Fruit fly (Drosophila melanogaster) whole organism, pupa: ENCODE data around the gene CG9784.

ENCODE experiments used
- CG10348 ChIP-seq: fragments of 200-800 bp; sonication (Bioruptor generic); IDR thresholded peaks from 2 replicates; pipeline ENCODE4 v1.3.6; 2022; ENCODE audit warnings: missing biosample characterization, missing genetic modification characterization
- CG12605 ChIP-seq: fragments of 200-800 bp; sonication (Bioruptor generic); IDR thresholded peaks from 2 replicates; pipeline ENCODE4 v1.3.6; 2022; ENCODE audit warnings: missing biosample characterization, missing genetic modification characterization
- CG13204 ChIP-seq: fragments of 200-800 bp; sonication (Bioruptor generic); optimal IDR thresholded peaks from 2 replicates; lab custom pipeline; 2018; ENCODE audit warnings: missing biosample characterization, mild to moderate bottlenecking, missing genetic modification characterization, moderate library complexity
- CG14655 ChIP-seq: fragments of 200-800 bp; sonication (Bioruptor generic); optimal IDR thresholded peaks from 3 replicates; lab custom pipeline; 2017; ENCODE audit warnings: mild to moderate bottlenecking, missing biosample characterization, missing genetic modification reagents, missing genetic modification characterization
- CG15710 ChIP-seq: fragments of 200-800 bp; sonication (Bioruptor generic); optimal IDR thresholded peaks from 2 replicates; lab custom pipeline; 2018; ENCODE audit warnings: missing biosample characterization, mild to moderate bottlenecking, missing genetic modification characterization, moderate library complexity
- CG17806 ChIP-seq: fragments of 200-800 bp; sonication (Bioruptor generic); optimal IDR thresholded peaks from 2 replicates; lab custom pipeline; 2018; ENCODE audit warnings: missing biosample characterization, mild to moderate bottlenecking, missing genetic modification characterization, moderate library complexity
- CG32121 ChIP-seq: fragments of 200-800 bp; sonication (Bioruptor generic); IDR thresholded peaks from 2 replicates; pipeline ENCODE4 v1.3.6; 2022; ENCODE audit warnings: missing biosample characterization, missing genetic modification characterization
- CG34367 ChIP-seq: fragments of 200-800 bp; sonication (Bioruptor generic); optimal IDR thresholded peaks from 2 replicates; lab custom pipeline; 2018; ENCODE audit warnings: missing biosample characterization, mild to moderate bottlenecking, missing genetic modification characterization
- CG4496 ChIP-seq: fragments of 200-800 bp; sonication (Bioruptor generic); IDR thresholded peaks from 3 replicates; pipeline ENCODE4 v1.3.6; 2022; ENCODE audit warnings: missing biosample characterization, missing genetic modification characterization
- CG8159 ChIP-seq: fragments of 200-800 bp; sonication (Bioruptor generic); optimal IDR thresholded peaks from 3 replicates; lab custom pipeline; 2018; ENCODE audit warnings: missing biosample characterization, mild to moderate bottlenecking, missing genetic modification characterization, moderate library complexity
- CG8301 ChIP-seq: fragments of 200-800 bp; sonication (Bioruptor generic); optimal IDR thresholded peaks from 2 replicates; lab custom pipeline; 2018; ENCODE audit warnings: missing biosample characterization, mild to moderate bottlenecking, missing genetic modification characterization
- CG9948 ChIP-seq: fragments of 200-800 bp; sonication (Bioruptor generic); optimal IDR thresholded peaks from 2 replicates; lab custom pipeline; 2018; ENCODE audit warnings: missing biosample characterization, mild to moderate bottlenecking, missing genetic modification characterization, moderate library complexity
- D1 ChIP-seq: fragments of 200-800 bp; sonication (Bioruptor generic); optimal IDR thresholded peaks from 2 replicates; lab custom pipeline; 2018; ENCODE audit warnings: missing biosample characterization, mild to moderate bottlenecking, missing genetic modification characterization, moderate library complexity
- EcR ChIP-seq: fragments of 200-800 bp; sonication (Bioruptor generic); optimal IDR thresholded peaks from 3 replicates; lab custom pipeline; 2019; ENCODE audit warnings: missing biosample characterization, missing genetic modification characterization, mild to moderate bottlenecking, moderate library complexity, missing genetic modification reagents
- Ets98B ChIP-seq: fragments of 200-800 bp; sonication (Bioruptor generic); IDR thresholded peaks from 2 replicates; pipeline ENCODE4 v1.3.6; 2022; ENCODE audit warnings: missing biosample characterization, missing genetic modification characterization
- Pif1A ChIP-seq: fragments of 200-800 bp; sonication (Bioruptor generic); optimal IDR thresholded peaks from 3 replicates; lab custom pipeline; 2016; ENCODE audit warnings: missing biosample characterization, missing genetic modification characterization
- Pif1B ChIP-seq: fragments of 200-800 bp; sonication (Bioruptor generic); optimal IDR thresholded peaks from 3 replicates; lab custom pipeline; 2016; ENCODE audit warnings: missing biosample characterization, missing genetic modification characterization
- Snoo ChIP-seq: fragments of 200-800 bp; sonication (Bioruptor generic); optimal IDR thresholded peaks from 3 replicates; lab custom pipeline; 2017; ENCODE audit warnings: missing biosample characterization, mild to moderate bottlenecking, missing genetic modification characterization, inconsistent platforms
- fd96Ca ChIP-seq: fragments of 200-800 bp; sonication (Bioruptor generic); IDR thresholded peaks from 3 replicates; pipeline ENCODE4 v1.3.6; 2022; ENCODE audit warnings: missing biosample characterization, missing genetic modification characterization
- gl ChIP-seq: fragments of 200-800 bp; sonication (Bioruptor generic); optimal IDR thresholded peaks from 2 replicates; lab custom pipeline; 2018; ENCODE audit warnings: missing biosample characterization, mild to moderate bottlenecking, missing genetic modification characterization
- rn ChIP-seq: fragments of 200-800 bp; sonication (Bioruptor generic); IDR thresholded peaks from 2 replicates; pipeline ENCODE4 v1.3.6; 2022; ENCODE audit warnings: missing biosample characterization, missing genetic modification characterization

The CG9784 gene

DNA sequence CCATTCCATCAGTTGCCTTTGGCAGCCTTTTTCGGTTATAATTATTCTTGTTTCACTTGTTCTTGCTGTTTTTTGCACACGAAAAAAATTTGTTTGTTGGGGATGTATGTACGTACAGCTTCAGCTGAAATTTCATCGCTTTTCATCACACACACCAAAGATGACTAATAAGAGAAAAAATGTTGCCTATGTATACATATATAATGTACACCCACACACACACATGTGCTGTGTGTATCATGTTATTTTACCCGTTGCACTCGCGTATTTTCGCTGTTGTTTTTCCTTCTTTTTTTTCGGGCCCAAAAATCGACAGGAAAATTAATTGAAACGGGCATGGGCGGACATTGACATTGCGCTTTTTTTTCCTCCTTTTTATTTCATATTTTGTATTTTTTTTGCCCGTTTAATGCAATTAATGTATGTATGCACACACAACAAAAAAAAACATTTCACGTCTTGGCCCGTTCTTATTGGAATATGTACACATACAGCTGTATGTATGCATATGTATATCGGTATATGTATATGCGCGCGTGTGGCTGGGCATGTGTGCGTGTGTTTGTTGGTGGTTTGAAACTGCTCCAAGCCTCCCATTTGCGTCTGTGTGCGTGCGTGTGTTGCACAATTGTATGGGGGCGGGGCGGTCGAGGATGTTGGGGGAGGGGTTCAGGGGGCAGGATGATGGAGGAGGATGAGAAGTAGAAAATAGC lies 12.7 kb downstream of the CG9784 start:
- peak; percentile 13 for TF ChIP-seq CG8159 (tag; lab: Kevin White, UChicago)
- TF ChIP-seq CG9948, result no peak
- TF ChIP-seq CG10348 (GFP tag; lab: Robert Waterston, UW), result no peak
- TF ChIP-seq EcR (GFP tag; lab: Kevin White, UChicago), result peak; percentile 50
- TF ChIP-seq CG15710 (tag; lab: Kevin White, UChicago), result peak; percentile 10
- TF ChIP-seq CG17806 (tag; lab: Kevin White, UChicago), result no peak
- TF ChIP-seq CG12605 (GFP tag; lab: Robert Waterston, UW), result peak; percentile 10; the same call in 1 of the 2 replicates
- peak; percentile 11 for TF ChIP-seq Pif1A
- no peak for TF ChIP-seq CG13204 (GFP tag; lab: Kevin White, UChicago)
- peak; percentile 47 for TF ChIP-seq Pif1B (GFP tag; lab: Kevin White, UChicago)
- TF ChIP-seq CG34367, result peak; percentile 4
- peak; percentile 17 for TF ChIP-seq gl (tag; lab: Kevin White, UChicago)
- TF ChIP-seq, all 21 proteins: peak for 8

DNA sequence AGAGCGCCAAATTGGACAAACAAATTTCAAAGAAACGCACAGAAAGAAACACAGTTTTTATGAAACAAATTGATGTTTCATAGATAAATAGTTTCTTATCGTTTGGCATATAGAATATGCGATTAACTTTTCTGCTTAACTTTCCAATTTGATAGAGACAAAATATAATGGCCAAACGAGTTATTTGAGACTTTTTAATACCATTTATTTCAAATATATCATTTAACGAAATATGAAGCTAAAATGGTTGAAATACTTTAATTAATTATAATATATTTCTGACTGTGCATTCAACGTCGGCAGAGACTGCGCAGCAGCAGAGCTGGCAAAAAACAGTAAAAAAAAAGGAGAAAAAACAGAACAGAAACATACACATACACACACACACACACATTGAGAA lies 13.4 kb downstream of the CG9784 start:
- no peak for TF ChIP-seq D1
- no peak for TF ChIP-seq Pif1A
- TF ChIP-seq CG17806 (tag; lab: Kevin White, UChicago), result peak; percentile 15
- TF ChIP-seq fd96Ca, result no peak
- 0 out of 3 replicates have a peak, but pooled peaks have one; percentile 37 for TF ChIP-seq CG4496 (GFP tag; lab: Robert Waterston, UW)
- peak; percentile 40 for TF ChIP-seq CG8159 (tag; lab: Kevin White, UChicago)
- TF ChIP-seq CG9948, result peak; percentile 24
- TF ChIP-seq CG8301 (tag; lab: Kevin White, UChicago), result peak; percentile 35
- peak; percentile 43 for TF ChIP-seq CG14655 (GFP tag; lab: Kevin White, UChicago)
- TF ChIP-seq Pif1B (GFP tag; lab: Kevin White, UChicago), result peak; percentile 18
- no peak for TF ChIP-seq CG12605 (GFP tag; lab: Robert Waterston, UW)
- TF ChIP-seq Snoo (tag; lab: Kevin White, UChicago), result no peak
- peak; percentile 67 for TF ChIP-seq CG32121 (GFP tag; lab: Robert Waterston, UW)
- peak; percentile 9 for TF ChIP-seq CG15710 (tag; lab: Kevin White, UChicago)

DNA sequence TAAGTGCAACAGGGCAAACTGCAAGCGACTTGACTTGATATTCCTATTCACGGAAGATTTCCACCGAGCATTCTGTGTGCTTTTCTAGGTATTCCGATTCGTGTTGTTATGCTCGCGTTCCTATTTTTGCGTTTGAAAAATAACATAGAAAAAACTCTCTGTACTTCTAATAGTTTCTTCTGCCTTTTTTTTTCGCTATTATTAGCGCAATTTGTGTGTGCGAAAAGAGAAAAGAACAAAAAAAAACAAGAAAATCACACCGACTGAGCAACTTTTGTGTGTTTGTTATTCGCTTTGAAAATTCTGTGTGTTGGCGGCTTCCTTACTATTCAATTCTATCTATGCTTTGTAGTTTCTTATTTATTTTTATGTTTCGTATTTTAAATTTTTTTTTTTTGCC lies 15.3 kb downstream of the CG9784 start:
- TF ChIP-seq Ets98B (GFP tag; lab: Robert Waterston, UW) (peak; percentile 47), CG32121 (GFP tag; lab: Robert Waterston, UW) (peak; percentile 54; the same call in 1 of the 2 replicates), CG12605 (GFP tag; lab: Robert Waterston, UW) (peak; percentile 33; the same call in 1 of the 2 replicates), CG17806 (tag; lab: Kevin White, UChicago) (no peak), gl (tag; lab: Kevin White, UChicago) (no peak), CG8301 (tag; lab: Kevin White, UChicago) (peak; percentile 4), CG14655 (GFP tag; lab: Kevin White, UChicago) (peak; percentile 42)

DNA sequence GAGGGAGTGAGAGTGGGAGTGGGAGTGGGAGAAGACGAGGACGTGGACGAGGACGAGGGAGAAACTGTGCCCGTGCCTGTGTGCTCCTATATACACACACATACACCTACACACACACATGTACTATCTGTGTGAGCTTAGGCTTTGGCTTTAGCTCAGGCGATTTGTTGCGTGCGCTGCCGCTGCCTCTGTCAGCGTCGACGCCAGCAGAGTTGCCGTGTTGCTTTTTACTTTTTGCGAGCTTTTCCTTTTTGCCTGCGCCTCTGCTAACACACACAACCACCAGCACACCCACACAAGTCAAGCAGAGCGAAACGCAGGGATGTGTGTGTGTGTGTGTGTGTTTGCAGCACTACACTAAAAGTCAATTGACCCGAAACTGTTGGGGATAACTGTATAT lies 16.9 kb downstream of the CG9784 start:
- TF ChIP-seq Pif1A, result no peak
- no peak for TF ChIP-seq EcR (GFP tag; lab: Kevin White, UChicago)
- 0 out of 3 replicates have a peak, but pooled peaks have one; percentile 6 for TF ChIP-seq CG4496 (GFP tag; lab: Robert Waterston, UW)
- no peak for TF ChIP-seq rn (GFP tag; lab: Robert Waterston, UW)
- no peak for TF ChIP-seq fd96Ca
- no peak for TF ChIP-seq CG12605 (GFP tag; lab: Robert Waterston, UW)
- no peak for TF ChIP-seq CG17806 (tag; lab: Kevin White, UChicago)
- TF ChIP-seq D1, result no peak

DNA sequence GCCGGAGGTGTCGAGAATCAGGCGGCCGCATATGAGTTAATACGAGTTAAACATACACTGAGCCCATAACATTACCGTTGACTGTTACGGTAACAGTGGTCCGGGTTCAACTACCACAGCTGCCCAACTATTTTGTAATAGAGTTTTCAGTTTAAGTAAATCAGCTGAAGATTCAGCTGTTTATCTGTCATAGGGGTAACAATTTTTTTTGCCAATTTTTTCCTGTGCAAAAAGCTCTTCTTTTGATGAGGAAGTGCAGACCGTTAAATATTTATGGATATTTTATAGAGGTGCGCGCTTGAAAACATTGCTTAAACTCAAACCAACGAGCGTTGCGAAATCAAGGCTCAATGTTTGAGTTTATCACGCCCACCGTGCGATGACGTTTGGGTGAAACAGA lies 17.3 kb downstream of the CG9784 start:
- no peak for TF ChIP-seq D1
- no peak for TF ChIP-seq Snoo (tag; lab: Kevin White, UChicago)
- no peak for TF ChIP-seq Ets98B (GFP tag; lab: Robert Waterston, UW)
- peak; percentile 29 for TF ChIP-seq CG14655 (GFP tag; lab: Kevin White, UChicago)
- TF ChIP-seq CG8301 (tag; lab: Kevin White, UChicago), result no peak

DNA sequence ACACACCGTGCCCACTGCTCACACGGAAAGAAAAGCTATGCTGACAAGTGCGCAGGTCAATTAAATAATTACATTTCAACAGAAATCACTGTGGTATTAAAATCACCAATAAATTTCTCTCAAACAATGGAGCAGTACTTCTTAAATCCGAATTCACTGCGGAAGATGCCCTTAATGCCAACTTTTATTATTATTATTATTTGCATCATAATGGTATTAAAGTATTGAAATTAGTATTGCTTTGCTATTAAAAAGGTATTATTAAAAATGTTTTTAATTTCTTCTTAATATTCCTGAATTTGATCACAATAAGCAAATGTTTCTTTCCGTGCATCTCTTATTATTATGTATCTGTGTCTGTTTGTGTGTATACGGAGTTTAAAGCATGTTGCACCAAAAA lies 19.0 kb downstream of the CG9784 start:
- TF ChIP-seq CG10348 (GFP tag; lab: Robert Waterston, UW), result no peak
- no peak for TF ChIP-seq CG34367
- TF ChIP-seq Snoo (tag; lab: Kevin White, UChicago), result no peak
- no peak for TF ChIP-seq Ets98B (GFP tag; lab: Robert Waterston, UW)
- TF ChIP-seq EcR (GFP tag; lab: Kevin White, UChicago), result no peak
- no peak for TF ChIP-seq gl (tag; lab: Kevin White, UChicago)
- TF ChIP-seq CG4496 (GFP tag; lab: Robert Waterston, UW), result no peak
- no peak for TF ChIP-seq D1
- TF ChIP-seq CG8301 (tag; lab: Kevin White, UChicago), result peak; percentile 8
- TF ChIP-seq rn (GFP tag; lab: Robert Waterston, UW), result no peak
- TF ChIP-seq CG8159 (tag; lab: Kevin White, UChicago), result peak; percentile 48
- TF ChIP-seq CG12605 (GFP tag; lab: Robert Waterston, UW), result no peak
- TF ChIP-seq CG13204 (GFP tag; lab: Kevin White, UChicago), result no peak
- TF ChIP-seq Pif1B (GFP tag; lab: Kevin White, UChicago), result no peak
- TF ChIP-seq fd96Ca, result no peak
- TF ChIP-seq CG14655 (GFP tag; lab: Kevin White, UChicago), result peak; percentile 23
- peak; percentile 11 for TF ChIP-seq CG17806 (tag; lab: Kevin White, UChicago)
- TF ChIP-seq Pif1A, result no peak
- peak; percentile 26 for TF ChIP-seq CG15710 (tag; lab: Kevin White, UChicago)
- peak; percentile 22 for TF ChIP-seq CG9948
- TF ChIP-seq CG32121 (GFP tag; lab: Robert Waterston, UW), result no peak
